Worm (Caenorhabditis elegans) whole organism, early embryonic: Measurements from ENCODE around the gene snrp-3.
"Not testable (repeated sequence)": the region's sequence is repeated elsewhere in the genome, so short reads cannot be mapped to it uniquely, and the experiment has no call there.

Experiments used
- B0310.2 ChIP-seq: sonication (generic microtip); optimal IDR thresholded peaks from 2 replicates; lab custom pipeline; 2016; ENCODE audit warnings: mild to moderate bottlenecking, missing genetic modification characterization, missing compliant biosample characterization
- F13C5.2 ChIP-seq: sonication (generic microtip); optimal IDR thresholded peaks from 2 replicates; lab custom pipeline; 2017; ENCODE audit warnings: mild to moderate bottlenecking, missing genetic modification characterization, inconsistent platforms, missing compliant biosample characterization
- aly-1 ChIP-seq: sonication (generic microtip); optimal IDR thresholded peaks from 2 replicates; lab custom pipeline; 2016; ENCODE audit warnings: missing genetic modification characterization, missing compliant biosample characterization
- ama-1 ChIP-seq: fragments of 150-350 bp; optimal IDR thresholded peaks from 2 replicates; lab custom pipeline; 2014
- ceh-13 ChIP-seq: fragments of 200-800 bp; sonication (Bioruptor generic); optimal IDR thresholded peaks from 2 replicates; lab custom pipeline; 2018; ENCODE audit warnings: mild to moderate bottlenecking, missing genetic modification characterization, missing compliant biosample characterization
- ceh-36 ChIP-seq: sonication (generic microtip); optimal IDR thresholded peaks from 2 replicates; lab custom pipeline; 2016; ENCODE audit warnings: missing genetic modification characterization, inconsistent platforms, missing compliant biosample characterization
- ets-7 ChIP-seq: sonication (generic microtip); optimal IDR thresholded peaks from 2 replicates; lab custom pipeline; 2016; ENCODE audit warnings: missing genotype, missing genetic modification characterization, missing compliant biosample characterization
- flt-1 ChIP-seq: fragments of 200-800 bp; sonication (Bioruptor generic); IDR thresholded peaks from 2 replicates; pipeline ENCODE4 v1.3.6; 2022; ENCODE audit warnings: missing genetic modification characterization, missing compliant biosample characterization
- hmbx-1 ChIP-seq: sonication (generic microtip); optimal IDR thresholded peaks from 2 replicates; lab custom pipeline; 2016; ENCODE audit warnings: mild to moderate bottlenecking, missing genetic modification characterization, missing compliant biosample characterization
- hmg-4 ChIP-seq: fragments of 200-800 bp; sonication (Bioruptor generic); optimal IDR thresholded peaks from 2 replicates; lab custom pipeline; 2018; ENCODE audit warnings: mild to moderate bottlenecking, missing genetic modification characterization, missing compliant biosample characterization
- hnd-1 ChIP-seq: sonication (generic microtip); optimal IDR thresholded peaks from 2 replicates; lab custom pipeline; 2016; ENCODE audit warnings: missing genetic modification characterization, missing compliant biosample characterization
- pes-1 ChIP-seq: fragments of 200-800 bp; sonication (Bioruptor generic); IDR thresholded peaks from 2 replicates; pipeline ENCODE4 v1.3.6; 2022; ENCODE audit warnings: missing genetic modification reagents, missing genetic modification characterization, missing compliant biosample characterization
- scrt-1 ChIP-seq: fragments of 200-800 bp; sonication (Bioruptor generic); IDR thresholded peaks from 2 replicates; pipeline ENCODE4 v1.3.6; 2022; ENCODE audit warnings: missing genetic modification characterization, missing compliant biosample characterization
- sea-1 ChIP-seq: fragments of 200-800 bp; sonication (Bioruptor generic); conservative IDR thresholded peaks from 2 replicates; pipeline ENCODE4 v1.3.6; 2022; ENCODE audit warnings: missing genetic modification characterization, missing compliant biosample characterization
- tbx-11 ChIP-seq: fragments of 200-800 bp; sonication (Bioruptor generic); IDR thresholded peaks from 2 replicates; pipeline ENCODE4 v1.3.6; 2022; ENCODE audit warnings: missing genetic modification characterization, missing compliant biosample characterization
- tbx-37 ChIP-seq: fragments of 200-800 bp; sonication (Bioruptor generic); conservative IDR thresholded peaks from 2 replicates; pipeline ENCODE4 v1.3.6; 2022; ENCODE audit warnings: missing genetic modification reagents, missing genetic modification characterization, missing compliant biosample characterization
- tra-4 ChIP-seq: sonication (generic microtip); optimal IDR thresholded peaks from 2 replicates; lab custom pipeline; 2017; ENCODE audit warnings: missing genetic modification characterization, missing compliant biosample characterization

Gene snrp-3

DNA sequence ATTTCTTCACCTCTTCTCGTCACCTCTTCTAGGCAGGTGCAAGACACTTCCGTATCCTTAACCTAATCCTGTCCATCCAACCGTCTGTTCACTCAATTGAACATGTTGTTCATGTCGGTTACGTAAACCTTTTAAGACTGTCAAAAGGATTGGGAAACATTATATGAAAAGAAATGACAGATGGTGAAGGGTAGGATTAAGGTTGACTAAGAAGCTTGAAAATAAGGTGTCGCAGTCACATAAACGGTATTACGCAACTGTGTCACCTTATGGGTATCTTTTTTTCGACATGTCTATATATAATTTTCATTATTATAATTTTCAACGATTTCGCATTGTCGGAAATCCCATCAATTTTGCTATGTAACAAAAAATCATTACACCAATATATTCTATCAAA is 35.2 kb upstream of the snrp-3 start:
- TF ChIP-seq pes-1 (GFP tag; lab: Robert Waterston, UW) (no peak), tbx-37 (GFP tag; lab: Robert Waterston, UW) (no peak), ceh-13 (GFP tag; lab: Kevin White, UChicago) (no peak), ceh-36 (tag; lab: Kevin White, UChicago) (no peak), hmbx-1 (tag; lab: Kevin White, UChicago) (no peak), flt-1 (GFP tag; lab: Robert Waterston, UW) (no peak), ets-7 (tag; lab: Kevin White, UChicago) (no peak), hnd-1 (tag; lab: Kevin White, UChicago) (no peak), ama-1 (lab: Kevin White, UChicago) (no peak), scrt-1 (GFP tag; lab: Robert Waterston, UW) (no peak), B0310.2 (tag; lab: Kevin White, UChicago) (no peak), F13C5.2 (tag; lab: Kevin White, UChicago) (no peak), hmg-4 (GFP tag; lab: Kevin White, UChicago) (no peak), tbx-11 (GFP tag; lab: Robert Waterston, UW) (no peak)

DNA sequence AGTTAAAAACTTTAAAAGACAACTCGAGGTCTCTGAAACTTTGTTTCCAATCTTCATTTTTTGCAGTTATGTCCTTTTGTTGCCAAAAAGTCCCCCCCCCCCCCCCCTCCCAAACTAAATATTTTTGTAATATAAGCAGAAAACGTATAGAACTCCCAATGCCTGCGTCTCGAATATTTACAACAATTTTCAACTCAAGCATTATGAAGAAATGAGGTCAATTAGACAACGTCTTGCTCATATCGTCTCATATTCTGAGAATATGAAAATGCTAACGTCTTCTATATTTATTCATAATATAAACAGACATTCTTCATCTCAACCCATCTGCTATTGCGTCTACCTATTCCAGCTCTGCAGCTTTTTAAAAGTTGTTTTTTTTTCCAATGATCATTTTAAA is 30.5 kb upstream of the snrp-3 start, which contains the start of gene H23L24.1:
TSS of gene H23L24.1 (plus strand) at position 301 of the 400 bp plus-strand sequence.
- no peak for TF ChIP-seq tra-4 (tag; lab: Kevin White, UChicago)
- TF ChIP-seq ama-1 (lab: Kevin White, UChicago), result no peak
- no peak for TF ChIP-seq hmbx-1 (tag; lab: Kevin White, UChicago)
- no peak for TF ChIP-seq hmg-4 (GFP tag; lab: Kevin White, UChicago)
- no peak for TF ChIP-seq ets-7 (tag; lab: Kevin White, UChicago)
- TF ChIP-seq ceh-36 (tag; lab: Kevin White, UChicago), result no peak
- no peak for TF ChIP-seq flt-1 (GFP tag; lab: Robert Waterston, UW)
- no peak for TF ChIP-seq ceh-13 (GFP tag; lab: Kevin White, UChicago)
- no peak for TF ChIP-seq F13C5.2 (tag; lab: Kevin White, UChicago)
- TF ChIP-seq B0310.2 (tag; lab: Kevin White, UChicago), result no peak

DNA sequence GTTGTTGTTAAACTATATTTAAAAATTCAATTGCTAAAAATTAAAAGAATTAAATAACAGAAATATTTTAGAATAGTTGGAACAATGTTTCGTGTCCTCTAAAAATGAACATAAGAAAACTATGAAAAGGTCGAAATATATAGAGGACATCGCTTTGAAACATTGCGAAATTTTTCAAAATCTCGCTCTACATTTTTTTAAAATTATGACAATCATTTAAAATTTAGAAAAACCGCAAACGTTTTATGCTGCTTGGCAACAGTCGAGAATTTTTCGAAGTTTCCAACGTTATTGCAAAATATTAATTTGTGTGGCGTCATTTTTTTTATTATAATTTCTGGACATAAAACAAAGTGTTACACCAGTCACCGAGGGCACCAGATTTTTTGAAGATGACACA is 27.4 kb upstream of the snrp-3 start, which contains the start of the genes parg-2 and ipla-5:
TSS of gene parg-2 (minus strand) at position 101 of the 400 bp plus-strand sequence.
TSS of gene ipla-5 (plus strand) at position 216 of the 400 bp plus-strand sequence.
- not testable (repeated sequence) for TF ChIP-seq hmg-4 (GFP tag; lab: Kevin White, UChicago); flt-1 (GFP tag; lab: Robert Waterston, UW); F13C5.2 (tag; lab: Kevin White, UChicago)

DNA sequence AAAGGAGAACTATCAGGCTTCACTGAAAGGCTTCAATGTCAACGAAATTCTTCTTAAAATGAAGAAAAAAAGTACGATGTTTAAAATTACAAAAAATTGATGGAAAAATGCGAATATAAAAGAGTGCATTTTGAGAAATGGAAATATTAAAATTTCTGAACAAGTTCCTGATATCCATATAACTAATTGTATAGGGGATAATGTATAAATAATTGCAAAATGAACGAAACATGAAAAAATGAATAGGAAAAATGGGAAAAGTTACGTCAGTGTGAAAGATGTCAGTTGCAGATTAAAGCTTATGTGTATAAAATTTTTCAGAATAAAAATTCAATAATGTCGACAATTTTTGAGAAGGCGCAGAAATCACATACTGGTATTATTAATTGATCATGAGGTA is 20.4 kb upstream of the snrp-3 start:
- no peak for TF ChIP-seq F13C5.2 (tag; lab: Kevin White, UChicago)
- TF ChIP-seq tra-4 (tag; lab: Kevin White, UChicago), result no peak
- no peak for TF ChIP-seq ama-1 (lab: Kevin White, UChicago)
- TF ChIP-seq hmbx-1 (tag; lab: Kevin White, UChicago), result no peak
- no peak for TF ChIP-seq ets-7 (tag; lab: Kevin White, UChicago)

DNA sequence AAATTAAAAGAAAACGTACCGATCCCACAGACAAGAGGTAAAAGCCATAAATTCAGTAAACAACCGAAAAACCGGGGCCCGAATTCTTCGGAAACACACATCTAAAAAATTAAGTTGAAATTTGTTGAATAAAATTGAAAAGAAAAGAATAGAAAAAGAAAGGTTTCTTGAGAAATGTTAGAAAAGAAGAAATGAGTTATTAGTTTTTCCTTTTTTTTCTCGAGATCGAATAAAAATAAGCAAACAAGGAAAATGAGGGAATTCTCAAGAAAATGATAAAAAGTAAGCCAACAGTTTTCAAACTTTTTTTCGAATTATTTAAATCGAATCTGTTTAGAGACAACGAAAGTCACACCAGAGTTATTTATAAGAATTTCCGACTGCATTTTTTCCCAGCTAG is 17.9 kb upstream of the snrp-3 start, which contains the start of gene H23L24.4:
TSS of gene H23L24.4 (minus strand) at position 101 of the 400 bp plus-strand sequence.
- TF ChIP-seq ets-7 (tag; lab: Kevin White, UChicago) (no peak), tbx-37 (GFP tag; lab: Robert Waterston, UW) (no peak), B0310.2 (tag; lab: Kevin White, UChicago) (no peak), hnd-1 (tag; lab: Kevin White, UChicago) (no peak), tra-4 (tag; lab: Kevin White, UChicago) (no peak), hmg-4 (GFP tag; lab: Kevin White, UChicago) (no peak), flt-1 (GFP tag; lab: Robert Waterston, UW) (no peak), ama-1 (lab: Kevin White, UChicago) (no peak), tbx-11 (GFP tag; lab: Robert Waterston, UW) (no peak)

DNA sequence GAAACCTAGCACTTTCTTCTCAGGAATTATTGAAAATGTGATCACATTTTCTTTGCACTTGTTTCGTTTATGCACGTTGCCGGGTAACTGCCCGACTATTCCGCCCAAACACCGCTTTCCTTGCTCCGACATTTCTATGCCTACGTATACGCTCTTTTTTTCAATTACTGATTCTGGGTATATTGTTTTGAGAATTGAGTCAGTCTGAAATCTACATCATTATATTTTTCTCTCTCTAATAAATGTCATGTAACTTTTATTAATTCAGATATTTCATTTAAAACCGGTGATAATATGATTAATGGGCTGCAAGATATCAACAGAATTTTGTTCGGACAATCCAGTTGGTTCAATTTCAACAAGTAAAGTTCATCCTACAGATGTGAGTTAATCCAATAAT is 9.8 kb upstream of the snrp-3 start, which contains the start of gene ttll-11:
TSS of gene ttll-11 (plus strand) at position 301 of the 400 bp plus-strand sequence.
- TF ChIP-seq hmg-4 (GFP tag; lab: Kevin White, UChicago) (no peak), tra-4 (tag; lab: Kevin White, UChicago) (no peak), ceh-36 (tag; lab: Kevin White, UChicago) (no peak), pes-1 (GFP tag; lab: Robert Waterston, UW) (no peak), ets-7 (tag; lab: Kevin White, UChicago) (no peak), ceh-13 (GFP tag; lab: Kevin White, UChicago) (no peak), tbx-37 (GFP tag; lab: Robert Waterston, UW) (no peak), B0310.2 (tag; lab: Kevin White, UChicago) (no peak), aly-1 (tag; lab: Kevin White, UChicago) (no peak), hnd-1 (tag; lab: Kevin White, UChicago) (no peak), sea-1 (GFP tag; lab: Robert Waterston, UW) (no peak), ama-1 (lab: Kevin White, UChicago) (no peak), scrt-1 (GFP tag; lab: Robert Waterston, UW) (no peak), flt-1 (GFP tag; lab: Robert Waterston, UW) (no peak)

DNA sequence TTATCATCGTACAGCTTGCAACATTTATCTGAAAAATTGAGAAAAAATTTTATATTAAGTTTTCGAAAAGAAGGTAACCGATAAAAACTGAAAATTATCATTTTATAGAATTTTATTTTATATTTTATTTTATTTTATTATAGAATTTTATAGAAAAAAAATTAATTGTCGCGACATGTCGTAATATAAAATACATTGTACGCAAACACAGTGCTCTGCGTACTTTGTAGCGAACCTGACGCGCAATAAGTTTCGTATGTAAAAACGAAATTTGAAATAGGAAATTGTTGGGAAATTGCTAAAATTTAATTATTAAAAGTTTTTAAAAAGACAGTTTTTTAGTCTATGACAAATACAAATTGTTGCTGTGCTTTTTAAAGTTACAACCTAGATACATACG is 3.9 kb upstream of the snrp-3 start, which contains the start of the genes hst-1 and ints-6:
TSS of gene hst-1 (minus strand) at position 28 of the 400 bp plus-strand sequence.
TSS of gene ints-6 (plus strand) at position 260 of the 400 bp plus-strand sequence.
- no peak for TF ChIP-seq hmbx-1 (tag; lab: Kevin White, UChicago)
- TF ChIP-seq tbx-37 (GFP tag; lab: Robert Waterston, UW), result no peak
- no peak for TF ChIP-seq ets-7 (tag; lab: Kevin White, UChicago)
- TF ChIP-seq F13C5.2 (tag; lab: Kevin White, UChicago), result no peak
- no peak for TF ChIP-seq tbx-11 (GFP tag; lab: Robert Waterston, UW)
- no peak for TF ChIP-seq hnd-1 (tag; lab: Kevin White, UChicago)
- TF ChIP-seq B0310.2 (tag; lab: Kevin White, UChicago), result no peak
